Worm (Caenorhabditis elegans) whole organism, mixed stage, embryonic: ENCODE measurements around the gene lsy-2.

Experiments used
- M03D4.4 ChIP-seq: sonication (generic microtip); optimal IDR thresholded peaks from 2 replicates; lab custom pipeline; 2017; ENCODE audit warnings: mild to moderate bottlenecking, missing genetic modification characterization, missing compliant biosample characterization
- bed-3 ChIP-seq: fragments of 200-800 bp; sonication (Bioruptor generic); optimal IDR thresholded peaks from 3 replicates; lab custom pipeline; 2018; ENCODE audit warnings: mild to moderate bottlenecking, missing genetic modification characterization, moderate library complexity, missing compliant biosample characterization
- blmp-1 ChIP-seq: fragments of 150-350 bp; optimal IDR thresholded peaks from 2 replicates; lab custom pipeline; 2014; ENCODE audit warnings: missing biosample characterization, missing genetic modification characterization
- ceh-39 ChIP-seq: fragments of 150-350 bp; optimal IDR thresholded peaks from 2 replicates; lab custom pipeline; 2014; ENCODE audit warnings: missing biosample characterization, missing genetic modification characterization
- ceh-43 ChIP-seq: fragments of 200-800 bp; sonication (Bioruptor generic); optimal IDR thresholded peaks from 2 replicates; lab custom pipeline; 2018; ENCODE audit warnings: mild to moderate bottlenecking, missing genetic modification characterization, moderate library complexity, missing compliant biosample characterization
- ceh-83 ChIP-seq: fragments of 200-800 bp; sonication (Bioruptor generic); optimal IDR thresholded peaks from 2 replicates; lab custom pipeline; 2018; ENCODE audit warnings: mild to moderate bottlenecking, missing genetic modification characterization, missing compliant biosample characterization
- drap-1 ChIP-seq: fragments of 200-800 bp; sonication (Bioruptor generic); optimal IDR thresholded peaks from 3 replicates; lab custom pipeline; 2018; ENCODE audit warnings: mild to moderate bottlenecking, missing genetic modification characterization, missing compliant biosample characterization
- elt-1 ChIP-seq: sonication (generic microtip); optimal IDR thresholded peaks from 2 replicates; lab custom pipeline; 2017; ENCODE audit warnings: missing genetic modification characterization, mild to moderate bottlenecking, missing compliant biosample characterization, antibody characterized with exemption, moderate library complexity, borderline replicate concordance; ENCODE audit not compliant: insufficient read depth
- elt-3 ChIP-seq: fragments of 150-350 bp; optimal IDR thresholded peaks from 2 replicates; lab custom pipeline; 2014; ENCODE audit warnings: missing biosample characterization, missing genetic modification characterization
- flh-1 ChIP-seq: fragments of 200-800 bp; sonication (Bioruptor generic); optimal IDR thresholded peaks from 2 replicates; lab custom pipeline; 2018; ENCODE audit warnings: mild to moderate bottlenecking, missing genetic modification characterization, moderate library complexity, missing compliant biosample characterization
- ham-2 ChIP-seq: fragments of 200-800 bp; sonication (Bioruptor generic); optimal IDR thresholded peaks from 2 replicates; lab custom pipeline; 2018; ENCODE audit warnings: mild to moderate bottlenecking, missing genetic modification characterization, missing compliant biosample characterization
- hlh-1 ChIP-seq: fragments of 150-350 bp; optimal IDR thresholded peaks from 2 replicates; lab custom pipeline; 2014; ENCODE audit warnings: missing biosample characterization, missing genetic modification reagents, missing genetic modification characterization
- lin-13 ChIP-seq: fragments of 150-350 bp; optimal IDR thresholded peaks from 2 replicates; lab custom pipeline; 2014; ENCODE audit warnings: missing biosample characterization, missing genetic modification characterization
- lin-32 ChIP-seq: fragments of 200-800 bp; sonication (Bioruptor generic); optimal IDR thresholded peaks from 2 replicates; lab custom pipeline; 2018; ENCODE audit warnings: mild to moderate bottlenecking, missing genetic modification characterization, missing compliant biosample characterization
- mab-5 ChIP-seq: fragments of 150-350 bp; optimal IDR thresholded peaks from 2 replicates; lab custom pipeline; 2014; ENCODE audit warnings: missing biosample characterization, missing genetic modification characterization
- mep-1 ChIP-seq: fragments of 150-350 bp; optimal IDR thresholded peaks from 2 replicates; lab custom pipeline; 2017; ENCODE audit warnings: missing biosample characterization, missing genetic modification reagents, missing genetic modification characterization, inconsistent platforms
- mls-2 ChIP-seq: sonication (generic microtip); optimal IDR thresholded peaks from 2 replicates; lab custom pipeline; 2016; ENCODE audit warnings: mild to moderate bottlenecking, missing genetic modification characterization, moderate library complexity, missing compliant biosample characterization
- nhr-2 ChIP-seq: fragments of 150-350 bp; optimal IDR thresholded peaks from 2 replicates; lab custom pipeline; 2014; ENCODE audit warnings: missing biosample characterization, missing genetic modification characterization
- nhr-237 ChIP-seq: fragments of 150-350 bp; optimal IDR thresholded peaks from 2 replicates; lab custom pipeline; 2014; ENCODE audit warnings: missing biosample characterization, missing genetic modification characterization
- nhr-28 ChIP-seq: fragments of 150-350 bp; optimal IDR thresholded peaks from 2 replicates; lab custom pipeline; 2014; ENCODE audit warnings: missing biosample characterization, missing genetic modification characterization
- nhr-76 ChIP-seq: sonication (generic microtip); optimal IDR thresholded peaks from 2 replicates; lab custom pipeline; 2017; ENCODE audit warnings: missing biosample characterization, missing genetic modification characterization
- pha-4 ChIP-seq: fragments of 150-350 bp; optimal IDR thresholded peaks from 2 replicates; lab custom pipeline; 2018; ENCODE audit warnings: missing biosample characterization, missing genetic modification reagents, missing genetic modification characterization
- sem-2 ChIP-seq: fragments of 200-800 bp; sonication (Bioruptor generic); optimal IDR thresholded peaks from 2 replicates; lab custom pipeline; 2018; ENCODE audit warnings: mild to moderate bottlenecking, missing genetic modification characterization, missing compliant biosample characterization
- snpc-4 ChIP-seq: fragments of 150-350 bp; optimal IDR thresholded peaks from 2 replicates; lab custom pipeline; 2014; ENCODE audit warnings: missing biosample characterization, missing genetic modification characterization
- sptf-1 ChIP-seq: sonication (generic microtip); optimal IDR thresholded peaks from 2 replicates; lab custom pipeline; 2017; ENCODE audit warnings: mild to moderate bottlenecking, missing genetic modification characterization, moderate library complexity, missing compliant biosample characterization
- tbx-8 ChIP-seq: fragments of 200-800 bp; sonication (Bioruptor generic); optimal IDR thresholded peaks from 2 replicates; lab custom pipeline; 2018; ENCODE audit warnings: mild to moderate bottlenecking, missing genetic modification characterization, moderate library complexity, missing compliant biosample characterization
- unc-120 ChIP-seq: sonication (generic microtip); optimal IDR thresholded peaks from 2 replicates; lab custom pipeline; 2017; ENCODE audit warnings: missing genetic modification characterization, missing compliant biosample characterization; ENCODE audit not compliant: poor library complexity, severe bottlenecking
- unc-62 ChIP-seq: fragments of 150-350 bp; optimal IDR thresholded peaks from 2 replicates; lab custom pipeline; 2014; ENCODE audit warnings: missing biosample characterization, missing genetic modification reagents, missing genetic modification characterization
- zip-8 ChIP-seq: fragments of 150-350 bp; optimal IDR thresholded peaks from 2 replicates; lab custom pipeline; 2014; ENCODE audit warnings: missing biosample characterization, missing genetic modification characterization
- ztf-11 ChIP-seq: fragments of 150-350 bp; optimal IDR thresholded peaks from 2 replicates; lab custom pipeline; 2014; ENCODE audit warnings: missing biosample characterization, missing genetic modification characterization

Gene lsy-2

DNA sequence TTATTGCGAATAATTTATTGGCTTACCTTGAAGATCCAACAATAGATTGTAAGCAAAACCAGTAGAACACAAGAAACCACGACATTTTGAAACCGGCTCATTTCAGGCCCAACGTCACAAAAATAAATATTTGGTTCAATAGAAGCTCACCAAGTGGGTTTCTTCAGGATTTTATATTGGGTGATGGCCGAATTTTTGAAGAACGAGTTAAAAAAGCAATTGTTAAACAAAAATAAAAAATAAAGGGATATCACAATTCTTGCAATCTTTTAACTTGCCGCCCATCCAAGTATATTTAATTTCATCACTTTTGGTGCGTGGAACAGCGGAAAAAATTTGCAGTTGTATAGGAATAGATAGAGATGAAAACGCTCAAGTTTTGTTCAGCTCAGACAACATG lies 7.3 kb downstream of the lsy-2 start, which contains the start of gene T21D9.2:
TSS of gene T21D9.2 (minus strand) at position 101 of the 400 bp plus-strand sequence.
- TF ChIP-seq unc-120 (no peak), sptf-1 (tag; lab: Kevin White, UChicago) (no peak), hlh-1 (tag; lab: Kevin White, UChicago) (no peak), nhr-237 (tag; lab: Kevin White, UChicago) (no peak), elt-1 (tag; lab: Kevin White, UChicago) (no peak), nhr-2 (no peak), nhr-76 (tag; lab: Kevin White, UChicago) (no peak), lin-32 (no peak), unc-62 (GFP tag; lab: Kevin White, UChicago) (no peak), lin-13 (no peak), mab-5 (tag; lab: Kevin White, UChicago) (no peak)

ce11 chrX:2099002-2099401 lies 9.5 kb downstream of the lsy-2 start:
- TF ChIP-seq sem-2 (GFP tag; lab: Kevin White, UChicago) (no peak), nhr-2 (no peak), nhr-76 (tag; lab: Kevin White, UChicago) (no peak), sptf-1 (tag; lab: Kevin White, UChicago) (no peak), lin-13 (no peak), unc-62 (GFP tag; lab: Kevin White, UChicago) (no peak), drap-1 (no peak), zip-8 (no peak), lin-32 (no peak), pha-4 (tag; lab: Kevin White, UChicago) (no peak), mls-2 (no peak), blmp-1 (tag; lab: Kevin White, UChicago) (no peak), ceh-39 (no peak), ceh-43 (no peak), elt-1 (tag; lab: Kevin White, UChicago) (no peak), nhr-28 (tag; lab: Kevin White, UChicago) (no peak), nhr-237 (tag; lab: Kevin White, UChicago) (no peak), flh-1 (GFP tag; lab: Kevin White, UChicago) (no peak), bed-3 (GFP tag; lab: Kevin White, UChicago) (no peak)

DNA sequence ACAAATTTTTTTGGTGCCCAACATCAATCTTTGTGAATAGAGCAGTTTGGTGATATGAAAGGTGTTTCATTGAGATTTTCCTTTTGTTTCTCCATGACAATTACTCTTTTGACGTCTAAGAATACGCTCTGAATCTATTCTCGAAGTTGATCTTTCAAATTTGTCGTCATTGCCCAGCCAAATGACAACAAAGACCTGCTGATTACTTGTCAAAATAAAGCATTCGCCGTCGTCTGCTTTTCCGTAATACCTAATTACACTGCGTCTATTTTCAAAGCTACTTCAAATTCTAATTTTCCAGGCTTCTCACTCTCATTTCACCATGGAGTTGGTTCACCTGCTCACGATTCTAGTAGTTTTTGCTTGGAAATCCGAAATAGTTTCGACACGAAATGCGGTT lies 15.8 kb downstream of the lsy-2 start, which contains the start of gene F53B1.3:
TSS of gene F53B1.3 (plus strand) at position 301 of the 400 bp plus-strand sequence.
- TF ChIP-seq lin-32 (no peak), ceh-43 (no peak), ceh-83 (GFP tag; lab: Kevin White, UChicago) (no peak), blmp-1 (tag; lab: Kevin White, UChicago) (no peak), drap-1 (no peak), elt-1 (tag; lab: Kevin White, UChicago) (no peak), elt-3 (tag; lab: Kevin White, UChicago) (no peak), unc-120 (no peak), nhr-28 (tag; lab: Kevin White, UChicago) (no peak), ham-2 (GFP tag; lab: Kevin White, UChicago) (no peak), pha-4 (tag; lab: Kevin White, UChicago) (no peak), zip-8 (no peak)

DNA sequence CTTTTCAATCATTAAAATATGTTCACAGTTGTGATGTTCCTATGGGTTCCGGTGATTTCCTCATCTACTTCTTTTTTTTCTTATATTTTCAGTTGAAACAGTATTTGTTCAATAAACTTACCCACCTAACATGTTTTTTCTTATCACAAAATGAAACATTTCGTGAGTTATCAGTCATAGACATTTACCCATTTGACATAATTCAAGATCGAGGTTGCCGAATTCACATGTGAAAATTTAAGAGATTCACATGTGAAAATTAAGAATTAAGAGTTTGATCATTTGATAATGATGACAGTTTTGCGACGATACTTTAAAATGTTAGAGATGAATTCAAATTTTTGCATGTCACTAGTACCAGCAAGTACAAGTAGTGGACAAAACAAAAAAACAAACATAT lies 17.9 kb downstream of the lsy-2 start:
- TF ChIP-seq ceh-39 (no peak), zip-8 (no peak), mep-1 (tag; lab: Kevin White, UChicago) (no peak), tbx-8 (no peak), M03D4.4 (tag; lab: Kevin White, UChicago) (no peak), nhr-237 (tag; lab: Kevin White, UChicago) (no peak), ceh-43 (no peak), elt-3 (tag; lab: Kevin White, UChicago) (no peak), unc-120 (no peak), ztf-11 (tag; lab: Kevin White, UChicago) (no peak)

DNA sequence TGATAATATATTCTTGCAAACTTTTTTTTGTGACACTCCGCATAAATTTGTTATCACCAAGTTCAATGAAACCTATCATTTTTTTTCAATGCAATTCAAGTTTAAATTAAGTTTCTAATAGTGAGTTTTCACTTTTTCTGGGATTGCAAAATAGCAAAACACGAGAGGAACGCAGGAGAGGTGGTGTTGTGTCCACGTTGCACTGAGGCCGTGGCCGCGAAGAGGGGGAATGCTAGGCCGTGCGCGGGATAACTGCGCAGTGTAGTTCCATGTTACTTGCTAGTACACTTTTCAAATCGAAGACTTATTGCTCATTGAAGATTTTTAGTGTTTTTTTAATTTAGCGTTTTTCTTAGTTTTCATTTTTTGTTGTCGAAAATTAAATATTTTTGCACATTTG lies 18.7 kb downstream of the lsy-2 start:
- TF ChIP-seq mab-5 (tag; lab: Kevin White, UChicago) (no peak), lin-13 (no peak), nhr-2 (no peak)

DNA sequence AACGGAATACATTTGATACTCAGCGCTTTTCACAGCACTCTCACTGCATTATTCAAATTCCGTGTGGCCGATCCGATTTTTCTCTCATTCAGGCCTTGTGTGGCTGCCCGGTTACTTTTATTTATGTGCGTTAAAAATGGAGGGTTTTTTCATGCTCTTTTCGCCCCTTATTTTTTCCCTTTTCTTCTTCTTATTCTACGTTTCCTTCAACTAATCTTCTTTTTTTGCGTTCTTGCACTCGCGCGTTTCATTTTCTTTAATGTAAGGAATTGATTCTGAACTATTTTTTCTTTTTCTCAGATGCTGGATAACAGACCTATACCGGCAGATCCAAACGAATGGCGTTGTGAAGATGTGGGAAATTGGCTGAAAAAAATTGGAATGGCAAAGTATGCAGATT lies 19.2 kb downstream of the lsy-2 start, which contains the start of gene F53B1.2:
TSS of gene F53B1.2 (plus strand) at position 301 of the 400 bp plus-strand sequence.
- TF ChIP-seq nhr-76 (tag; lab: Kevin White, UChicago) (no peak), lin-13 (no peak), snpc-4 (no peak), sptf-1 (tag; lab: Kevin White, UChicago) (no peak)
